Worm (Caenorhabditis elegans) whole organism, L1 larva: ENCODE measurements around the gene fbxb-91.

Experiments
- nhr-71 ChIP-seq: sonication (generic microtip); optimal IDR thresholded peaks from 2 replicates; lab custom pipeline; 2016; ENCODE audit warnings: mild to moderate bottlenecking, missing genetic modification characterization, moderate library complexity, missing compliant biosample characterization
- pag-3 ChIP-seq: sonication (generic microtip); optimal IDR thresholded peaks from 2 replicates; lab custom pipeline; 2017; ENCODE audit warnings: missing genetic modification characterization, mild to moderate bottlenecking, missing compliant biosample characterization, antibody characterized with exemption, borderline replicate concordance; ENCODE audit not compliant: insufficient read depth
- pqm-1 ChIP-seq: sonication (generic microtip); optimal IDR thresholded peaks from 3 replicates; lab custom pipeline; 2017; ENCODE audit warnings: missing biosample characterization, missing genetic modification characterization

- TF ChIP-seq nhr-71 (tag; lab: Kevin White, UChicago) (no peak), pqm-1 (no peak), pag-3 (no peak)
These were observed 28.9 kb upstream of the fbxb-91 start, which contains the start of gene T24E12.11 for ce11 chrII:3779463-3779862.
